Fruit fly (Drosophila melanogaster): ENCODE measurements around the gene Tl.

Tl gene

dm6 chr3R:26886283-26886689 is 87.4 kb downstream of the Tl start (continued):
- TF ChIP-seq CG13424 (tag; optimal IDR thresholded peaks at IDR 0.05): peak; percentile 74
- TF ChIP-seq org-1 (GFP tag; optimal IDR thresholded peaks at IDR 0.05): peak; percentile 64
- TF ChIP-seq slbo (GFP tag; IDR thresholded peaks at IDR 0.05): peak; percentile 47
- TF ChIP-seq insv (GFP tag; optimal IDR thresholded peaks at IDR 0.05): no peak
- peak; percentile 82 for TF ChIP-seq CG7839 (tag; optimal IDR thresholded peaks at IDR 0.05)
- no peak for TF ChIP-seq CG1792 (GFP tag; optimal IDR thresholded peaks at IDR 0.05)
- no peak for TF ChIP-seq hb (GFP tag; IDR thresholded peaks at IDR 0.05; ENCODE audit: partially characterized antibody)
- peak; percentile 27; the same call in 1 of the 2 replicates for TF ChIP-seq Ada2b (GFP tag; IDR thresholded peaks at IDR 0.05)
- TF ChIP-seq CG5953 (GFP tag; IDR thresholded peaks at IDR 0.05): no peak
- TF ChIP-seq gsb-n (tag; optimal IDR thresholded peaks at IDR 0.05): peak; percentile 88
- TF ChIP-seq crol (GFP tag; IDR thresholded peaks at IDR 0.05): no peak
- TF ChIP-seq CG15696 (tag; optimal IDR thresholded peaks at IDR 0.05): peak; percentile 88
- peak; percentile 74 for TF ChIP-seq CG8765 (GFP tag; IDR thresholded peaks at IDR 0.05)
- peak; percentile 24 for TF ChIP-seq CG8290 (GFP tag; optimal IDR thresholded peaks at IDR 0.05)
- peak in 1 of 2 experiments; percentile 21 for TF ChIP-seq CG8290 (tag; optimal IDR thresholded peaks at IDR 0.05)
- TF ChIP-seq CG17829 (tag; optimal IDR thresholded peaks at IDR 0.05): peak; percentile 87
- TF ChIP-seq usp (GFP tag; optimal IDR thresholded peaks at IDR 0.05): no peak
- no peak for TF ChIP-seq h (optimal IDR thresholded peaks at IDR 0.05)
- TF ChIP-seq sc (optimal IDR thresholded peaks at IDR 0.05): no peak
- TF ChIP-seq sc (GFP tag; optimal IDR thresholded peaks at IDR 0.05): peak; percentile 65
- no peak for TF ChIP-seq CG7963 (GFP tag; IDR thresholded peaks at IDR 0.05; ENCODE audit: partially characterized antibody)
- TF ChIP-seq CG2120 (GFP tag; optimal IDR thresholded peaks at IDR 0.05): no peak
- peak; percentile 80 for TF ChIP-seq CG9727 (GFP tag; optimal IDR thresholded peaks at IDR 0.05)
- peak; percentile 12 for TF ChIP-seq CG15514 (GFP tag; optimal IDR thresholded peaks at IDR 0.05)
- TF ChIP-seq CG11456 (GFP tag; IDR thresholded peaks at IDR 0.05): 0 out of 3 replicates have a peak, but pooled peaks have one; percentile 20
- peak; percentile 79 for TF ChIP-seq grau (tag; optimal IDR thresholded peaks at IDR 0.05)
- no peak for TF ChIP-seq da (GFP tag; optimal IDR thresholded peaks at IDR 0.05)
- peak; percentile 48 for TF ChIP-seq CG18764 (GFP tag; optimal IDR thresholded peaks at IDR 0.05)
- no peak for TF ChIP-seq jigr1 (GFP tag; IDR thresholded peaks at IDR 0.05)
- TF ChIP-seq Ets65A (GFP tag): peak; percentile 21
- TF ChIP-seq CG10321 (GFP tag; IDR thresholded peaks at IDR 0.05): no peak
- TF ChIP-seq ftz-f1 (GFP tag; optimal IDR thresholded peaks at IDR 0.05): no peak
- no peak for TF ChIP-seq CG8478 (optimal IDR thresholded peaks at IDR 0.05)
- TF ChIP-seq caup (GFP tag; optimal IDR thresholded peaks at IDR 0.05; ENCODE audit: severe bottlenecking): peak; percentile 52
- no peak for TF ChIP-seq pfk (GFP tag; optimal IDR thresholded peaks at IDR 0.05)
- TF ChIP-seq CG17802 (tag; optimal IDR thresholded peaks at IDR 0.05): no peak
- TF ChIP-seq CG6683 (GFP tag; optimal IDR thresholded peaks at IDR 0.05): peak; percentile 32
- TF ChIP-seq CG8924 (tag; optimal IDR thresholded peaks at IDR 0.05): peak; percentile 87
- peak; percentile 52 for TF ChIP-seq CG9817 (tag; optimal IDR thresholded peaks at IDR 0.05)
- no peak; the same call in 1 of the 2 replicates for TF ChIP-seq Rx (GFP tag; IDR thresholded peaks at IDR 0.05)
- no peak for TF ChIP-seq Antp (GFP tag; optimal IDR thresholded peaks at IDR 0.05)
- peak; percentile 40 for TF ChIP-seq ac (GFP tag; optimal IDR thresholded peaks at IDR 0.05)
- peak; percentile 66 for TF ChIP-seq CG13775 (GFP tag; optimal IDR thresholded peaks at IDR 0.05)
- peak; percentile 39 for TF ChIP-seq Fer3 (tag; optimal IDR thresholded peaks at IDR 0.05)
- no peak for TF ChIP-seq pita (GFP tag; optimal IDR thresholded peaks at IDR 0.05)
- TF ChIP-seq jing (GFP tag; optimal IDR thresholded peaks at IDR 0.05): no peak
- 0 out of 3 replicates have a peak, but pooled peaks have one; percentile 43 for TF ChIP-seq H15 (GFP tag; IDR thresholded peaks at IDR 0.05)
- TF ChIP-seq CG10431 (GFP tag; optimal IDR thresholded peaks at IDR 0.05): peak; percentile 24
- TF ChIP-seq CG12236 (GFP tag; optimal IDR thresholded peaks at IDR 0.05): no peak
- no peak for TF ChIP-seq btn (GFP tag; optimal IDR thresholded peaks at IDR 0.05)
- peak; percentile 46 for TF ChIP-seq CG12659 (GFP tag; optimal IDR thresholded peaks at IDR 0.05)
- peak; percentile 54; the same call in 1 of the 2 replicates for TF ChIP-seq Awh (GFP tag; IDR thresholded peaks at IDR 0.05)
- no peak for TF ChIP-seq CG3847 (GFP tag; IDR thresholded peaks at IDR 0.05)
